Fruit fly (Drosophila melanogaster) whole organism, adult: ENCODE measurements around the gene COX7B.

Experiments
- CG11617 ChIP-seq: fragments of 200-800 bp; sonication (Bioruptor generic); optimal IDR thresholded peaks from 2 replicates; lab custom pipeline; 2017; ENCODE audit warnings: mild to moderate bottlenecking, missing biosample characterization, missing genetic modification reagents, missing genetic modification characterization
- CG12768 ChIP-seq: fragments of 200-800 bp; sonication (Bioruptor generic); optimal IDR thresholded peaks from 2 replicates; lab custom pipeline; 2017; ENCODE audit warnings: missing biosample characterization, missing genetic modification characterization, mild to moderate bottlenecking, moderate library complexity, missing genetic modification reagents
- CG1620 ChIP-seq: fragments of 200-800 bp; sonication (Bioruptor generic); optimal IDR thresholded peaks from 2 replicates; lab custom pipeline; 2016; ENCODE audit warnings: missing biosample characterization, missing genetic modification characterization
- CG33017 ChIP-seq: fragments of 200-800 bp; sonication (Bioruptor generic); optimal IDR thresholded peaks from 2 replicates; lab custom pipeline; 2018; ENCODE audit warnings: missing biosample characterization, mild to moderate bottlenecking, missing genetic modification characterization, moderate library complexity
- CG5204 ChIP-seq: fragments of 200-800 bp; sonication (Bioruptor generic); optimal IDR thresholded peaks from 2 replicates; lab custom pipeline; 2016; ENCODE audit warnings: missing biosample characterization, missing genetic modification characterization
- CG7045 ChIP-seq: fragments of 200-800 bp; sonication (Bioruptor generic); optimal IDR thresholded peaks from 2 replicates; lab custom pipeline; 2017; ENCODE audit warnings: missing biosample characterization, mild to moderate bottlenecking, missing genetic modification characterization
- CG7101 ChIP-seq: fragments of 200-800 bp; sonication (Bioruptor generic); optimal IDR thresholded peaks from 2 replicates; lab custom pipeline; 2018; ENCODE audit warnings: missing biosample characterization, mild to moderate bottlenecking, missing genetic modification characterization, moderate library complexity
- Clk ChIP-seq: fragments of 200-800 bp; sonication (Bioruptor generic); optimal IDR thresholded peaks from 2 replicates; lab custom pipeline; 2017; ENCODE audit warnings: missing biosample characterization, missing genetic modification characterization
- Crg-1 ChIP-seq: fragments of 200-800 bp; sonication (Bioruptor generic); optimal IDR thresholded peaks from 2 replicates; lab custom pipeline; 2016; ENCODE audit warnings: missing biosample characterization, missing genetic modification characterization
- Hr96 ChIP-seq: fragments of 200-800 bp; sonication (Bioruptor generic); optimal IDR thresholded peaks from 2 replicates; lab custom pipeline; 2016; ENCODE audit warnings: missing biosample characterization, missing genetic modification characterization
- Mnt ChIP-seq: fragments of 200-800 bp; sonication (Bioruptor generic); optimal IDR thresholded peaks from 2 replicates; lab custom pipeline; 2016; ENCODE audit warnings: missing biosample characterization, mild to moderate bottlenecking, missing genetic modification characterization
- bab1 ChIP-seq: fragments of 200-800 bp; sonication (Bioruptor generic); optimal IDR thresholded peaks from 3 replicates; lab custom pipeline; 2019; ENCODE audit warnings: missing biosample characterization, mild to moderate bottlenecking, missing genetic modification characterization, moderate library complexity
- cic ChIP-seq: fragments of 200-800 bp; sonication (Bioruptor generic); optimal IDR thresholded peaks from 2 replicates; lab custom pipeline; 2017; ENCODE audit warnings: missing biosample characterization, mild to moderate bottlenecking, missing genetic modification characterization, moderate library complexity
- cnc ChIP-seq, 2 experiments: fragments of >200 bp; optimal IDR thresholded peaks; 2 replicates each; lab custom pipeline; 2017
- kay ChIP-seq: fragments of 200-800 bp; sonication (Bioruptor generic); peaks from one replicate; lab custom pipeline; 2016; ENCODE audit warnings: missing biosample characterization, missing genetic modification characterization, borderline replicate concordance
- ovo ChIP-seq: fragments of 200-800 bp; sonication (Bioruptor generic); optimal IDR thresholded peaks from 2 replicates; lab custom pipeline; 2016; ENCODE audit warnings: missing biosample characterization, missing genetic modification characterization
- pad ChIP-seq: fragments of 200-800 bp; sonication (Bioruptor generic); optimal IDR thresholded peaks from 3 replicates; lab custom pipeline; 2017; ENCODE audit warnings: missing biosample characterization, missing genetic modification characterization, mild to moderate bottlenecking, moderate library complexity, missing genetic modification reagents
- tj ChIP-seq: fragments of 200-800 bp; sonication (Bioruptor generic); optimal IDR thresholded peaks from 3 replicates; lab custom pipeline; 2017; ENCODE audit warnings: missing biosample characterization, mild to moderate bottlenecking, missing genetic modification characterization, moderate library complexity
- toe ChIP-seq: fragments of 200-800 bp; sonication (Bioruptor generic); optimal IDR thresholded peaks from 2 replicates; lab custom pipeline; 2016; ENCODE audit warnings: missing biosample characterization, missing genetic modification characterization

COX7B gene

DNA sequence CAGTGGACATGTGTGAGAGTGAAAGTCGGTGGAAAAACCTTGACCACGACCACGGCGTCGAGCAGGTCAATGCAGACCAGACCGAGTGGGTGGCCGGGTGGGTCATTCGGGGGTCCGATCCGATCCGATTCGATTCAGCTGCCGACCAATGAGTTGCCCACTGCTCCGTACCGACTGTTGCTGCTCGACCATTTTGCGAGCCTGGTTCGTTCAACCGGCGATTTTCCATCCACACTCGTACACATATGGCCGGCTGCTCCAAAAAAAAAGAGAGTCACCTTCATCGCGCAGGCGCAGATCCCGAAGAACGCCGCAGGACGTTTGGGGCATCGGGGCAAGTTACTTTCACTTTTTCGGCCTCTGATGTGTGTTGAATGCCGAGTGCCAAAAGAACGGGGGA is 19.3 kb downstream of the COX7B start:
- TF ChIP-seq bab1, result no peak
- no peak for TF ChIP-seq Mnt (GFP tag; lab: Kevin White, UChicago)
- TF ChIP-seq pad (GFP tag; lab: Kevin White, UChicago), result no peak
- no peak for TF ChIP-seq CG5204
- no peak for TF ChIP-seq cic (GFP tag; lab: Kevin White, UChicago)
- no peak for TF ChIP-seq Crg-1 (GFP tag; lab: Kevin White, UChicago)
- TF ChIP-seq toe (GFP tag; lab: Kevin White, UChicago), result no peak
- TF ChIP-seq Clk, result no peak
- TF ChIP-seq kay (GFP tag; lab: Kevin White, UChicago), result no peak
- no peak for TF ChIP-seq CG33017 (tag; lab: Kevin White, UChicago)
- TF ChIP-seq Hr96 (GFP tag; lab: Kevin White, UChicago), result no peak
- TF ChIP-seq CG7101, result no peak
- no peak for TF ChIP-seq ovo
- TF ChIP-seq CG12768, result no peak
- TF ChIP-seq CG1620, result no peak
- TF ChIP-seq cnc (optimal IDR thresholded peaks at IDR 0.05; lab: Kevin White, UChicago), result no peak
- TF ChIP-seq CG11617 (GFP tag; lab: Kevin White, UChicago), result no peak
- no peak for TF ChIP-seq tj (GFP tag; lab: Kevin White, UChicago)

DNA sequence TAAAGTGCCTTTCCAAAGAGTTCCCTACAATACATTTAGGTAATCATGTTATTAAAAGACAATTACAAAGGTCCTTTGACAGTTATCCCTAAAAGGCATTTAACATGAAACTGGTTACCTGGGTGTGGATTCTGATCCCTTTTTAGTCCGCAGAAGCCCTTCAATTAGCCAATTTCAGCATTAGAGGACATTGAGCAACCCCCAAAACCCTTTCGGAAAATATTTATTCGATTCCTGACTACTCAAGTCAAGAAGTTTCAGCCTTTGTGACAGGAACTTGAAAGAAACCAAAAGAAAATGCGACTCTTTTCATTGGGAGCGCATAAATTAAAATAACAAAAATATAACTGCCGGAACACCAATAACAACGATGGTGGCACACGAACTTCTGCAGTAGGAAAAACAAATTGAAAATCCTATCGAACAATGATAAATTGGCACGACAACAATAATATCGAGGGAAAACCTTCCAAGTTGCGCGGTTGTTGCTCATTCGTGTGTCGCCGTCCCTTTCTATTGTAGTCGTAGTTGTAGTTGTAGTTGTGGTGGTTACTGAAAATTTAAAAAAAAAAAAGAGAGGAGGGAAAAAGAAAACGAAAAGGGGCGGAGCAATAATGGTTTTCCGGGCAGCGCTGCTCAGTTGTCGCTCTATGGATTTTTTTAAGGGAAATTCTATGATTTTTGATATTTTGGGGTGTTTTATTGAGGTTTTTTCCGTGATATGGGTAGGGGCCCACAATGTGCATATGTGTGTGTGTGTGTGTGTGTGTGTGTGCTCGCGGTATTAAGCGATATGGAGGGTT is 20.6 kb downstream of the COX7B start:
- TF ChIP-seq CG11617 (GFP tag; lab: Kevin White, UChicago) (no peak), cnc (optimal IDR thresholded peaks at IDR 0.05; lab: Kevin White, UChicago) (no peak), Hr96 (GFP tag; lab: Kevin White, UChicago) (no peak), CG7045 (GFP tag; lab: Kevin White, UChicago) (no peak), cic (GFP tag; lab: Kevin White, UChicago) (no peak), CG1620 (no peak), toe (GFP tag; lab: Kevin White, UChicago) (no peak), CG5204 (no peak), bab1 (no peak)

- TF ChIP-seq CG11617 (GFP tag; lab: Kevin White, UChicago), result no peak
- TF ChIP-seq ovo, result no peak
- TF ChIP-seq Mnt (GFP tag; lab: Kevin White, UChicago), result no peak
- no peak for TF ChIP-seq cnc (optimal IDR thresholded peaks at IDR 0.05; lab: Kevin White, UChicago)
- TF ChIP-seq kay (GFP tag; lab: Kevin White, UChicago), result peak; percentile 5
- TF ChIP-seq bab1, result no peak
These were observed 22.6 kb downstream of the COX7B start for dm6 chr3L:17447881-17448280.

DNA sequence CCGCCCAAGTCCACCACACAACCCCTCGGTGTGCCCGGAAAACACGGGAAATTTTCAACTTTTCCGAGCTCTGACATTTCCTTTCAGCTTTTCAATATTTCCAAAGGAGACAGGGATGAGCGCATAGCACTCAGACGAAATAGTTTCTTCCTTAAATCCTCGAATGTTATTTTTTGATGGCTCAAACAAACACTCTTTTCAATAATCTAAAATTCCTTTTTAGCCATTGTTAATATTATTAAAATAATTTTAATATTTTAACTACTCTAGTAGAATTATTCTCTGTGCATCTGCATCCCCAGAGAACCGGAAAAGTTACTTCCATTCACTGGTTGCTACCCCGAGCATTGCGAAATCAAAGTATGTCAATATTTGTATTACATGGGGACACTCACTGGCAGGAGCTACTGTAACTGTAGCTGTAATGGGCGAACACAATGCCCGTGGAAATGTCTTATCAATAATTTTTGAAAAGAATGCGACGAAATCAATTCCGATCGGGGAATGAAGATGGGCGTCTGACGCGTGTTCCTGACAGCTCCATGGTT is 32.5 kb downstream of the COX7B start:
- TF ChIP-seq CG1620 (no peak), cnc (optimal IDR thresholded peaks at IDR 0.05; lab: Kevin White, UChicago) (no peak), CG7101 (no peak), Crg-1 (GFP tag; lab: Kevin White, UChicago) (no peak), pad (GFP tag; lab: Kevin White, UChicago) (no peak), Clk (no peak), CG11617 (GFP tag; lab: Kevin White, UChicago) (no peak), bab1 (no peak), cic (GFP tag; lab: Kevin White, UChicago) (no peak), tj (GFP tag; lab: Kevin White, UChicago) (no peak), kay (GFP tag; lab: Kevin White, UChicago) (no peak), ovo (no peak), CG7045 (GFP tag; lab: Kevin White, UChicago) (no peak), Hr96 (GFP tag; lab: Kevin White, UChicago) (no peak), toe (GFP tag; lab: Kevin White, UChicago) (no peak)

DNA sequence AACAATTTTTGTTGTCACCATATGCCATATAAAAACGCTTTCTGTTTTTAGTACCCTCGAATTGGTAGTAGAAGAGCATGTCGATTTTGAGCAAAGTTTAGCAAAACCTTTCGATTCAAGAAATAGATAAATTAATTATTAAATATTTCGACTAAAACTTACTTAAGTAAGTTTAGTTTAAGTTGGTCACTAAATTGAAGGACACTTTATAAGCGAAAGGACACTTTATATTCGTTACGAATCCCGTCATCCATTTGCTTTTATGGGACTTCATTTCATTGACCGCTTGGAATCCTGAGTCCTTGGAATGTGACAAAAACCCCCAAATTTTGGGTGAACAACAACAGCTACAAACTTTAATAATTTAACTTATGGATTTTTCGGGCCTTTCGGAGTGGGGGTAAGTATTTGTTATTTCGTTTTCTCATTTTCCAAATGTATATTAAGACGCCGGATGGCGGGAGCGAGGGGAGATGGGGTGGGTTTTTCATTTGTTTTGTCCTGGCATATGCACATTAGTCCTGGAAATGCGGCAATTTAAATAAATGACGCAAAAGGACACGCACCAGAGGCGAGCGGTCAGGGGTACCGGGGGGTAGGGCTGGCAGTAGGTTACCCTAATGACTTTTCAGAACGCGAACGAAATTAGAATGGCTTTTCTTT is 33.7 kb downstream of the COX7B start:
- TF ChIP-seq cnc (optimal IDR thresholded peaks at IDR 0.05; lab: Kevin White, UChicago), result no peak
- no peak for TF ChIP-seq Hr96 (GFP tag; lab: Kevin White, UChicago)
- no peak for TF ChIP-seq cic (GFP tag; lab: Kevin White, UChicago)
- peak; percentile 55 for TF ChIP-seq kay (GFP tag; lab: Kevin White, UChicago)
- TF ChIP-seq CG1620, result no peak

DNA sequence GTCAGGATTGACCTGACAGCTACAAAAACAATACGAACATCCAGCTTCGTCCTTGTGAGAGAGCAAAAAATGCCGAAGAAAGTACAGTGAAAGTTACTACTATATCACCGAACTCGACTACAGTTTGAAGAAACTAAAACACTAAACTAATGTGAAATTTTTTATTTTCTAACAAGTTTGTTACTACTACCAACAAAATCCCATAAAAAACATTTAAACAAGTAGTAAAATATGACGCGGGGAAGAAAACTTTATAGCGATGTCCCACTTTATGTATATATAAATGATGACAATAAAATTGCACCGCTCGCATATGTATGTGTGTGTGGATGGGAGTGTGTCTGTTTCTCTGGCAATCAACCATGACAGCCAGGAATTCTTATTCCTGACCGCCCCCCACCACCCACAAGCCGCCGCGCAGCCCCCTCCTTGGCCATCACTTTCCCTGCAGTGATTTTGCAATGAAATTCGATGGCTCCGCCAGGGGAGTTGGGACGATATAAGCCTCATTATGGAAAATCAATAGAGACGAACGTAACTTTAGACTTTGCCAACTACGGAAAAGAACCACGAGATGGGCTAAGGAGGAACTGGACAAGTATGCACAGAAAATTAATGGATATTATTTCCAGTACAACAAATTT is 36.2 kb downstream of the COX7B start:
- TF ChIP-seq CG11617 (GFP tag; lab: Kevin White, UChicago), result no peak
- TF ChIP-seq pad (GFP tag; lab: Kevin White, UChicago), result no peak
- TF ChIP-seq CG12768, result no peak
- TF ChIP-seq ovo, result no peak
- no peak for TF ChIP-seq CG7101
- TF ChIP-seq tj (GFP tag; lab: Kevin White, UChicago), result no peak
- TF ChIP-seq kay (GFP tag; lab: Kevin White, UChicago), result no peak
- TF ChIP-seq bab1, result no peak
